Worm (Caenorhabditis elegans): ENCODE data around the gene mog-1.

Gene mog-1

DNA sequence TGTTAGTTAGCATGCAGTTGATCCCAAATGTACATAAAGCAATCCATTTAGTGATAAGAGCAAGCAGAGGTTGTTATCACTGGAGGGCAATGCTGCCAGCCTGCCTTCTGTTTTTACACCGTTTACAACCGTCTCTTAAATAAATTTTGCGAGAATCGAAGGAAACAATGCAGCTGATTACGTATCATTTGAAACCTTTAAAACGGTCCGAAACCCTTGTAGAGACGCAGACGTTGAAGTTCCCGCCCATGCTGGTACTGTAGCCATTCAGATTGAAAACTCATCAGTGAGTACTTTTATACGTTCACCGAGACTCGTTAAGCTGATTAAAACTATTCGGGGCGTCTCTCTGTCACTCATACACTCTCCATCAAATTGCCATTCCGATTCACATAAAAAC is 25.6 kb downstream of the mog-1 start (continued):
- TF ChIP-seq mdt-29 (GFP tag; IDR thresholded peaks at IDR 0.05) (no peak), daf-8 (GFP tag; IDR thresholded peaks at IDR 0.05) (no peak), zip-11 (GFP tag; IDR thresholded peaks at IDR 0.05) (no peak), set-16 (GFP tag; IDR thresholded peaks at IDR 0.05) (no peak), dmd-9 (GFP tag; IDR thresholded peaks at IDR 0.05) (no peak), daf-16 (GFP tag; optimal IDR thresholded peaks at IDR 0.05) (peak in 1 of 2 experiments; percentile 26), daf-16 (tag; optimal IDR thresholded peaks at IDR 0.05) (peak; percentile 89), nhr-102 (tag; optimal IDR thresholded peaks at IDR 0.05) (peak; percentile 57), T26A8.4 (GFP tag; IDR thresholded peaks at IDR 0.05) (peak; percentile 22; the same call in 1 of the 2 replicates), zag-1 (tag; optimal IDR thresholded peaks at IDR 0.05) (no peak), ceh-44 (GFP tag; IDR thresholded peaks at IDR 0.05) (no peak), lin-1 (GFP tag; IDR thresholded peaks at IDR 0.05) (peak; percentile 36; the same call in 1 of the 2 replicates), spr-1 (tag; optimal IDR thresholded peaks at IDR 0.05) (no peak), madf-9 (GFP tag; conservative IDR thresholded peaks at IDR 0.05) (no peak), tag-97 (GFP tag; IDR thresholded peaks at IDR 0.05) (no peak), snpc-4 (tag; optimal IDR thresholded peaks at IDR 0.05) (no peak), ztf-11 (tag; optimal IDR thresholded peaks at IDR 0.05) (no peak), nhr-28 (tag; optimal IDR thresholded peaks at IDR 0.05) (peak; percentile 63), lin-38 (GFP tag; IDR thresholded peaks at IDR 0.05) (peak; percentile 13; the same call in 1 of the 2 replicates), nhr-111 (GFP tag; optimal IDR thresholded peaks at IDR 0.05) (no peak), unc-62 (GFP tag; optimal IDR thresholded peaks at IDR 0.05 in 1 of 2) (peak in 1 of 2 experiments; percentile 58), unc-62 (tag; optimal IDR thresholded peaks at IDR 0.05) (no peak), ctbp-1 (GFP tag; IDR thresholded peaks at IDR 0.05) (no peak), zfp-2 (tag; optimal IDR thresholded peaks at IDR 0.05) (no peak), nhr-77 (tag; optimal IDR thresholded peaks at IDR 0.05) (peak; percentile 40), ceh-28 (tag; optimal IDR thresholded peaks at IDR 0.05) (no peak), aly-2 (tag; optimal IDR thresholded peaks at IDR 0.05) (no peak), ztf-7 (tag; optimal IDR thresholded peaks at IDR 0.05) (no peak), jun-1 (tag; optimal IDR thresholded peaks at IDR 0.05) (no peak), dpl-1 (GFP tag; optimal IDR thresholded peaks at IDR 0.05) (peak; percentile 27), ceh-20 (GFP tag; IDR thresholded peaks at IDR 0.05) (peak; percentile 33; the same call in 1 of the 2 replicates), php-3 (GFP tag; IDR thresholded peaks at IDR 0.05) (peak; percentile 60), lin-13 (GFP tag; optimal IDR thresholded peaks at IDR 0.05) (no peak), egl-27 (tag; optimal IDR thresholded peaks at IDR 0.05) (no peak), aha-1 (tag) (no peak), dmd-8 (GFP tag; IDR thresholded peaks at IDR 0.05) (no peak), mxl-2 (GFP tag; conservative IDR thresholded peaks at IDR 0.05) (no peak), hif-1 (tag; optimal IDR thresholded peaks at IDR 0.05) (no peak), F37D6.2 (tag; optimal IDR thresholded peaks at IDR 0.05) (no peak), pqm-1 (tag; optimal IDR thresholded peaks at IDR 0.05) (peak; percentile 95), Y5F2A.4 (GFP tag; optimal IDR thresholded peaks at IDR 0.05) (no peak), vab-7 (GFP tag; IDR thresholded peaks at IDR 0.05) (no peak), pha-4 (GFP tag; IDR thresholded peaks at IDR 0.05) (no peak), pha-4 (tag; optimal IDR thresholded peaks at IDR 0.05) (no peak), nhr-10 (tag; optimal IDR thresholded peaks at IDR 0.05) (no peak), ceh-32 (tag; optimal IDR thresholded peaks at IDR 0.05; ENCODE audit: poor library complexity) (no peak), tra-1 (GFP tag; IDR thresholded peaks at IDR 0.05) (0 out of 2 replicates have a peak, but pooled peaks have one; percentile 70), dmd-6 (GFP tag; IDR thresholded peaks at IDR 0.05) (peak; percentile 67; the same call in 1 of the 2 replicates), ZK337.2 (GFP tag; IDR thresholded peaks at IDR 0.05) (no peak), ZK546.5 (tag; optimal IDR thresholded peaks at IDR 0.05) (no peak), saeg-2 (GFP tag; IDR thresholded peaks at IDR 0.05) (0 out of 2 replicates have a peak, but pooled peaks have one; percentile 51), hmg-1.1 (GFP tag; IDR thresholded peaks at IDR 0.05) (no peak), Y105C5A.15 (GFP tag; IDR thresholded peaks at IDR 0.05) (no peak)
